Worm (Caenorhabditis elegans): ENCODE data around the gene F13D12.8.

F13D12.8 gene

ce11 chrII:11685177-11685576 lies 47.2 kb downstream of the F13D12.8 start, which contains the start of gene C47D12.5:
Gene C47D12.5 (minus strand): TSS chrII:11685277.
- TF ChIP-seq unc-42 (tag; optimal IDR thresholded peaks at IDR 0.05) (no peak), fax-1 (tag; optimal IDR thresholded peaks at IDR 0.05) (no peak), mec-3 (tag; optimal IDR thresholded peaks at IDR 0.05; ENCODE audit: borderline replicate concordance) (no peak), ref-2 (tag; optimal IDR thresholded peaks at IDR 0.05) (no peak), pros-1 (tag; optimal IDR thresholded peaks at IDR 0.05) (no peak), unc-86 (tag; optimal IDR thresholded peaks at IDR 0.05) (no peak), elt-4 (tag; optimal IDR thresholded peaks at IDR 0.05) (no peak), madf-2 (tag; optimal IDR thresholded peaks at IDR 0.05) (no peak), eyg-1 (tag; optimal IDR thresholded peaks at IDR 0.05) (no peak), ttx-3 (tag; optimal IDR thresholded peaks at IDR 0.05) (no peak), tbx-2 (tag; optimal IDR thresholded peaks at IDR 0.05) (no peak), unc-3 (GFP tag; conservative IDR thresholded peaks at IDR 0.05) (no peak), unc-3 (tag; optimal IDR thresholded peaks at IDR 0.05) (no peak), pag-3 (tag; optimal IDR thresholded peaks at IDR 0.05; ENCODE audit: borderline replicate concordance) (no peak), C08G9.2 (tag; optimal IDR thresholded peaks at IDR 0.05) (no peak)
